Worm (Caenorhabditis elegans): Measurements from ENCODE around the gene ptr-20.

ptr-20 gene

DNA sequence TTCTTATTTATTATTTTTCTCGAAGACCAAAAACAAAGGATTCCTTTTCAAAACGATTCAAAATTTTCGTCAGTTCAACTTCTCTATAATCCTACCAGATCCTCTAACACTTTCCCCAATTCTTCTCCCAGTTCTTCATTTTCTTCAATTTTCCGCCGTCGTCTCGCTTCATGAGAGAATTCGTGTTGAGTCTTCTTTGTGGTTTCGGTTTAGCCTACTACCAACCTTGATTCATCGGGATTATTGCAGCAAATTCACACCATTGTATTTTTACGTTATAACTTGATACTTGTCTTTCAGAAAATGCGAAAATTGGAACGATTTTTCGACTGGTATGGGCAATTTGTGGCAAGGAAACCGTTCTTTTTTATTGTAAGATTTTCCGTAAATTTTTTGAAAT is at the start of gene ptr-20:
TSS of gene ptr-20 (plus strand) at position 301 of the 400 bp plus-strand sequence.
- TF ChIP-seq mes-4 (tag; optimal IDR thresholded peaks at IDR 0.05) (no peak), ZK185.1 (tag; optimal IDR thresholded peaks at IDR 0.05; ENCODE audit: poor library complexity, severe bottlenecking) (no peak), ceh-91 (GFP tag; IDR thresholded peaks at IDR 0.05) (no peak), egrh-3 (GFP tag; IDR thresholded peaks at IDR 0.05) (no peak), ceh-27 (GFP tag; optimal IDR thresholded peaks at IDR 0.05) (no peak), madf-10 (tag; optimal IDR thresholded peaks at IDR 0.05) (no peak), madf-3 (GFP tag; IDR thresholded peaks at IDR 0.05) (no peak), lag-1 (GFP tag; IDR thresholded peaks at IDR 0.05) (no peak), tbx-9 (tag; optimal IDR thresholded peaks at IDR 0.05; ENCODE audit: borderline replicate concordance) (no peak), hmg-1.2 (GFP tag; IDR thresholded peaks at IDR 0.05) (no peak), nfyb-1 (GFP tag; IDR thresholded peaks at IDR 0.05) (no peak), rec-8 (tag; optimal IDR thresholded peaks at IDR 0.05) (no peak), him-1 (tag; optimal IDR thresholded peaks at IDR 0.05) (no peak), nhr-27 (tag; optimal IDR thresholded peaks at IDR 0.05) (no peak), snpc-4 (GFP tag; optimal IDR thresholded peaks at IDR 0.05) (no peak), snpc-4 (tag; optimal IDR thresholded peaks at IDR 0.05) (no peak), let-526 (GFP tag; IDR thresholded peaks at IDR 0.05) (no peak), dpl-1 (GFP tag; optimal IDR thresholded peaks at IDR 0.05) (no peak), ceh-58 (GFP tag; IDR thresholded peaks at IDR 0.05) (no peak), ztf-26 (tag; optimal IDR thresholded peaks at IDR 0.05) (no peak), F33H1.4 (GFP tag; IDR thresholded peaks at IDR 0.05) (no peak)

DNA sequence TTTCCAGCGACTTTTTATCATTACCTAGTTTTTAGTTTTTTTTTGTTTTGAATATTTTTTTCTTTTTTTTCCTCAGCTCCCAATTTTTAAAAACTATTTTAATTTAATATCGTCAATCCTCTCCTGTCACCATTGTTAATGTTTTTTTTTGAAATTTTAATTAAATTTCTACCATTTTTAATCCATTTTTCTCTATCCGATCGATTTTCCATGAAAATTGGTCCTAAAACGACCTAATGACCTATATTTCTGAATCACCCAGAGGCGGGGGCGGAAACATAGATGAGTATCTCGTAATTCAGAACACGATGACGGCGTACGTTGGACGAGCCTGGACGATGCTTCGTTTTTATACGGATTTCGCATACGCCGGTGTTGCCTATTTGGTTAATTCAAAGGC is 48.1 kb upstream of the ptr-20 start, which contains the start of gene Y53F4B.39:
TSS of gene Y53F4B.39 (plus strand) at position 301 of the 400 bp plus-strand sequence.
- TF ChIP-seq xnd-1 (tag; optimal IDR thresholded peaks at IDR 0.05) (no peak), ztf-25 (GFP tag; IDR thresholded peaks at IDR 0.05) (no peak), madf-3 (GFP tag; IDR thresholded peaks at IDR 0.05) (no peak), unc-62 (GFP tag; optimal IDR thresholded peaks at IDR 0.05) (no peak), ztf-6 (GFP tag; IDR thresholded peaks at IDR 0.05) (no peak), tlf-1 (GFP tag; optimal IDR thresholded peaks at IDR 0.05) (no peak), Y67H2A.10 (GFP tag; conservative IDR thresholded peaks at IDR 0.05) (no peak), atf-7 (tag; optimal IDR thresholded peaks at IDR 0.05) (no peak), ceh-40 (GFP tag; IDR thresholded peaks at IDR 0.05) (no peak), T26A5.8 (tag; optimal IDR thresholded peaks at IDR 0.05) (no peak), efl-1 (GFP tag; optimal IDR thresholded peaks at IDR 0.05) (no peak), F10E7.11 (tag; optimal IDR thresholded peaks at IDR 0.05) (no peak), pbrm-1 (GFP tag; IDR thresholded peaks at IDR 0.05) (no peak), ceh-79 (tag; optimal IDR thresholded peaks at IDR 0.05) (no peak), let-607 (tag; optimal IDR thresholded peaks at IDR 0.05) (no peak), ztf-22 (GFP tag; optimal IDR thresholded peaks at IDR 0.05) (no peak), lsy-27 (tag; optimal IDR thresholded peaks at IDR 0.05; ENCODE audit: borderline replicate concordance, insufficient read depth) (no peak), egrh-3 (GFP tag; IDR thresholded peaks at IDR 0.05) (no peak), bed-1 (GFP tag; IDR thresholded peaks at IDR 0.05) (no peak)

DNA sequence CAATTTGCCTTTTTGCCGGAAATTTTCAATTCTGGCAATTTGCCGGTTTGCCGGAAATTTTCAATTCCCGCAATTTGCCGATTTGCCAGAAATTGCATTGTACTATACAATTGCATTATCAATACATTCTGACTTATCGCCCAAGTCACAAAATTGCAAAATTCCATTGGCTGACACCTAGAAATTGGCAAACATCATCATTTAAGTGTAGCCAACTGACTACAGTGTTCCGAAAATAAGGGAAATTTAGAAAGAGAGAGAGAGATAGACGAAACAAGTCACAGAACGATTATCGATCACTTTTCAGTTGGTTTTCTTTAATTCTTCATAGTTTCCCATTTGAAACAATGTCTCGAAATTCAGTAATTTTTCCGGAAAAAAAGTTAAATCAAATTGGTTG is 46.6 kb upstream of the ptr-20 start:
- TF ChIP-seq dox-1 (GFP tag; IDR thresholded peaks at IDR 0.05) = 0 out of 2 replicates have a peak, but pooled peaks have one; percentile 22
- no peak for TF ChIP-seq cebp-1 (GFP tag; IDR thresholded peaks at IDR 0.05)
- TF ChIP-seq cebp-1 (tag; optimal IDR thresholded peaks at IDR 0.05) = peak; percentile 36
- peak; percentile 64 for TF ChIP-seq nhr-80 (tag; optimal IDR thresholded peaks at IDR 0.05)
- no peak for TF ChIP-seq ccch-3 (GFP tag; optimal IDR thresholded peaks at IDR 0.05)
- TF ChIP-seq madf-10 (tag; optimal IDR thresholded peaks at IDR 0.05) = no peak
